Fruit fly (Drosophila melanogaster) S2 (cell line): Measurements from ENCODE around the gene U2af38.
A peak's percentile ranks its signal among the peaks of the same experiment; 100 is the strongest.

Experiments
- CG8478 ChIP-seq: fragments of >200 bp; optimal IDR thresholded peaks from 2 replicates; lab custom pipeline; 2018
- CTCF ChIP-seq, 2 experiments: fragments of >200 bp; optimal IDR thresholded peaks; 2 replicates each; lab custom pipeline; 2018

Gene U2af38

DNA sequence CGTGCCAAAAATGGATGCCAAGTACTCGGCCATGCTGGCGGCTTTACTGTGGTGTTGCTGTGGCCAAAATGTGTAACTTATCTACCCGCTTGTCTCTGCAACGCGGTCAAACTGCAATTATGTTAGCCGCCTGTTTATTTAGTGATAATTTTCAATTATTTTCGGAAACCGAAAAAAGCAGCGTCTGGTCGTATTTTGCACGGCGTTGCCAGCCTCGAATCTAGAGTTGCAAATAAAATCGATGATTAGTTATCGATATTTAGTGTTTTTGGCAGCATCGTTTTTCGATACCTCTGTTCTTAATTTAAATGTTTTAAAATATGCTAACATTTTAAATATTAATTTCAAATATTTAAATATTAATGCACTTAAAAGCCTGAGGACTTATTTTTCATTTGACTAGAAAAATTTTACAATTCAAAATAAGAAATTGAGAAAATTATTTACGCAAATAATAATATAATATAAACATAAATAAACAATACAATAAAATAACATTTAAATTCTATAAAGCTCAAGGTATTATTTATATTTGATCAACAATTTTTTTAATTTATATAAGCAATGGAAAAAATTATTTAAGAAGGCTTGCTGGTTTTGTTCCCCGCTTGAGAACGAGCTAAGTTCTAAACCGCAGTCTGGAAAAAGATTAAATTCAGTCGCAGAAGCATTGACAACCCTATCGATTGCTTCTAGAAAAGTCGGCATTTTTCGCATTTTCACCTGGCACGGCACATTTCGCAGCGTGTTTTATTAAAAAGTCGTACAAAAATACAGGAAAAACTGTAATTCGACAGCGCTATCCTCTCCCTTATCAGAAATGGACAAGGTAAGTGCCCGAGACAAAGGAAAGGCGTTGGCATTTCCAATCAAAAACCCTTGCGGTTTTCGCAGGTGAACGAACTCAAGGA lies at the start of gene U2af38, which contains the start of gene Stip1:
Gene U2af38, minus strand, starts transcription at position 230 of the 911 bp plus-strand sequence.
Gene Stip1, plus strand, starts transcription at position 671 of the 911 bp plus-strand sequence.
- TF ChIP-seq CTCF (optimal IDR thresholded peaks at IDR 0.05; lab: Kevin White, UChicago) (peak; percentile 35 to 48), CG8478 (lab: Kevin White, UChicago) (no peak)

DNA sequence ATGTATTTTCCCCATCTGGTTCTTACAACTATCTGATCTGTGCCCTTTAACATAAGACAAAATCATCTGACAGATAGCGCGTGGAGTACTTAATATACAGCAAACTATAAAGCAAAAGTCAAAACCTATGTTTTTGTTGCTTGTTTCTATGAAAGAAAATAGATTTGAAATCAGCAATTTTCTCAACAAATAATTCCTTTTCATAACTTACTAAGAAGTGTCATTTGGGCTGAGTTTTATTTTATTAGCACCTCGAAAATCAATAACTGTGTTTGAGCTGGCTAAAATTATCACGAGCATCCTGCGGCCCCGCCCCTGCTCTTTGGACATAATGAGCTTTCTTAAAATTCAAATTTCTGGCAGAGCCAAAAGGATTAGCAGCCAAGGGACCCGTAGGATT lies 37.8 kb upstream of the U2af38 start, which contains the start of gene CG31921:
Gene CG31921, minus strand, starts transcription at position 101 of the 400 bp plus-strand sequence.
- no peak for TF ChIP-seq CG8478 (lab: Kevin White, UChicago)
- TF ChIP-seq CTCF (optimal IDR thresholded peaks at IDR 0.05; lab: Kevin White, UChicago): no peak

DNA sequence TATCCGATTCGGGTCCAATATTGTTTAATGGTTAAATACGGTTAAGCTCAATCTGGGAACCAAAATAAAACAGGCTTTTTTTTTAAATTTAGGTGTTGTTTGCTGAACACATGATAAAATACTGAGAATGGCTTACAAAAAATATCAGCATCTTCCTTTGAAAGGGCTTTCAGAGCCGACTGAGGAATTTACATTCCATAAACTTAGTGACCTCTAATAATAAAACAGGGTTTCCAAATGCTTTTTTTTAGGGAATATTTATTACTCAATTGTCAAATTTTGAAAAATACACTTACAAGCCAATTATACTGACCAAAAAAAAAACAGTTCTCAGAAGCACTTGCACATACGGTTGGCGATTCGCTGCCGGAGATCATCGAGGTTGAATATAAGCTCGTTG lies 35.2 kb upstream of the U2af38 start, which contains the start of gene CG43755:
Gene CG43755, minus strand, starts transcription at position 101 of the 400 bp plus-strand sequence.
- no peak for TF ChIP-seq CG8478 (lab: Kevin White, UChicago)
- TF ChIP-seq CTCF (optimal IDR thresholded peaks at IDR 0.05; lab: Kevin White, UChicago): no peak

DNA sequence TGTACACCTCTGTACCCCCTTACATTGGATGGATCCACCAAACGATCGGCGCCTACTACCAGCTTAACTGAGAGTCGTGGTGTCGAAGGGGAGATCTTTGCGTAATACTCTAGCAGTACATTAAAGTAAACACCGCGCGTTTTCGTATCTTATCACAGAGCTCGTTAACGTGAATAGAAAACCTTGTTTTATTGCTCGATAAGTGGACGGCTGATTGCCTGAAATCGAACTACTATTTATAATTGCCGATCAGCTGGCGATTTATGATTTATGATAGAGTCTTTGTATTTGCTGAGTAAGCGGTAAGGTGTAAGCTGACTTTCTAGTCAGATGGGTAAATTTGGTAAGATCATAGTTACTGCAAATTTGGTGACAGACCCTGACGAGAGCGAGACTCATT lies 28.4 kb upstream of the U2af38 start:
- TF ChIP-seq CG8478 (lab: Kevin White, UChicago): no peak
- TF ChIP-seq CTCF (optimal IDR thresholded peaks at IDR 0.05; lab: Kevin White, UChicago): no peak

DNA sequence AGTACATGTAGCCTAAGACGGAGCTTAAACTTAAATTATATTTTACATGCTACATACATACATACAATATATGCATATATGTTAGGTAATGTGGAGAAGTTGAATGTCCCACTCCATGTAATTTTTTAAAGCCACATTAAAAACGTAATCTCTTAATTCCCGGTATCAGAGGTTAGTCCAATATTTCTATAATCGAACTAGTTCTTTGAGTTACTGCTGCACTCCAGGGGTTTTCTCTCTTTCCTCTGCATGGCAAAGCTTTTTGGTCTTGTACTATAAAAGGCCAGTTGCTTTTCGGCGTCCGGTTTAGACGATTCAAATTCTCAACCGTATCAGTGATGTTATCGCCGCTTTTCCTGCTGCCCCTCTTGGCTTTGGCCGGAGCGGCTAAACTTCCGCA lies 27.3 kb upstream of the U2af38 start, which contains the start of gene CG33127:
Gene CG33127, plus strand, starts transcription at position 309 of the 400 bp plus-strand sequence.
- TF ChIP-seq CG8478 (lab: Kevin White, UChicago): no peak
- no peak for TF ChIP-seq CTCF (optimal IDR thresholded peaks at IDR 0.05; lab: Kevin White, UChicago)

DNA sequence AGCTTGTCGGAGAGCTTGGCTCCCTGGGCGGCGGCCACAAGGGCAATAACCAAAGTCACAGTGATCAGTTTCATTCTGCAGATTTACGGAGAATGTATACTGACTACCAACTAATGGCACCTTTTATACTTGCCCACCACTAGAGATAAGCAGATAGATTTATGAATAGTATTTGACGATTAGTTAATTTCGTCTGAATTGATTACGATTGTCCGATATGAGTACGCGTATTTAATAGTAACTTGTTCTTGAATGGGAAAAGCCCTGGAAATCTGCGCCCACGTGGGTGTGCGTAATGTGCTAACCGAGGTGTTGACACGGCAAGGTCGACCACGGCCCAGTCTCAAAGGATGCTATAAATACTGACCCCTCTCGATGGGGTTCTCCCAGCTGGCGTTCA lies 26.7 kb upstream of the U2af38 start, which contains the start of gene CG11911:
Gene CG11911, minus strand, starts transcription at position 101 of the 400 bp plus-strand sequence.
- TF ChIP-seq CG8478 (lab: Kevin White, UChicago) (no peak), CTCF (optimal IDR thresholded peaks at IDR 0.05; lab: Kevin White, UChicago) (no peak)

DNA sequence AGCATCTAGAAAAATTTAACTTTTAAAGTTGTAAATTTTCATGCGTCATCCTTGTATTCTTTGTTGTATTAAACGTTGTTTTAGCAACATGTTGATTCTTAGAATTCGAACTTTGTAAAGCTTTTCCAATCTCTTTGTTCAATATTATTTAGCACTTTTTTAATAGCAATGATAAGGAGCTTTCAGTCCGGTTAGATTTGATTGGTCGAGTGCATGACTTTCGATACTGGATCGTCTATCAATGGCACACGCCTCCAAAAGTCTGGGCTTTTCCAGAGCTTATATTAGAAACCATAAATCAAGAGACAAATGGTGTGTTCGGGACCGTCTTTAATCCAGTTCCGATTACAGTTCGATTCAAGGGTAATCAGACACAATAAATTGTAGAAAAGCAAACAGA lies 25.3 kb upstream of the U2af38 start:
- TF ChIP-seq CTCF (optimal IDR thresholded peaks at IDR 0.05; lab: Kevin White, UChicago) (no peak), CG8478 (lab: Kevin White, UChicago) (no peak)

DNA sequence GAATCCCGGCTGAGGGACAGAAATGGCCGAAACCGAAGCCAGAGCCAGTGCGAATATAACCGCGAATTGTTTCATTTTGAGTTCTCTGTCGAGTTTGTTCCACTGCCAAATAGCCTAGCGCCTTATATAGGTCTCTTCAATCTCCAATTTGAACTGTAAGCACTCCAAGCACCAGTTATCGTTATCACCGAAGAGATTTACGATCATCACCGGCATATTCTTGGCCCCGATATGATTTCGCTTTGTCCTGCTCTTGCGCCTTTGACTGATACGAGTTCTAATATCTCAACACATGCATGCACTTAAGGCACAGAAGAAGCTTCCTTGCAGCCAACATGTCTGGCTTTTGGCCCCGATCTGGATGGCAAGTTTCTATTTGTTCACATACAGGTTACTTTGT lies 24.7 kb upstream of the U2af38 start, which contains the start of gene CG11912:
Gene CG11912, minus strand, starts transcription at position 101 of the 400 bp plus-strand sequence.
- TF ChIP-seq CTCF (optimal IDR thresholded peaks at IDR 0.05; lab: Kevin White, UChicago): no peak
- no peak for TF ChIP-seq CG8478 (lab: Kevin White, UChicago)

DNA sequence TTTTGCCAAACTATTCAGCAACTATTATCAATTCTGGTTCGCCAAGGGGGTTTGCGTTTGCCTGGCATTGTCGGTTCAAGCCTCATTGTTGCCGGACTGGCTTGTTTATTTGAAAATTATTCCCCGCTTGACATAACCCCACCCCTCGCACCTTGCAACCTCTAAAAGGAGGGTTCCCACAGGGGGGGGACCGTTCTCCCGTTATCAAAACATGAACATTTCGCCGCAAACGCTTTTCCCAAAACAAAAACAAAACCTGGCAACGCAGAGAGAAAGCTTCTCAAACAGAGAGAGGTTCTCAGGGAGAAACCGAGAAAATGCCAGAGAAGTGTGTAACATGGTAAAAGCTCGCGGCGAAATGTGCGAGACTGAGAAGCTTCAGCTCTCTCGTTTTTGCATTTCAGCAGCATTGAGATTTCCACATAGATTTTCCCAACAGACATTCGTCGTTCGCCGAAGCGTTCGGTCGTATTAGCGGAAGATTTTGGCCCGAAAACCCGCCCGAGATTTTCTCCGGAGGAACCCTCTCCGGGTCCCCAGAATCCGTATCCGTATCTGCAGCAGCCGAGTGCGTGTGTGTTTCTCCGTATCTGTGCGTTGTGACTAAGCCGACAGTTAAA lies 15.4 kb upstream of the U2af38 start:
- TF ChIP-seq CG8478 (lab: Kevin White, UChicago) (no peak), CTCF (optimal IDR thresholded peaks at IDR 0.05; lab: Kevin White, UChicago) (no peak)

DNA sequence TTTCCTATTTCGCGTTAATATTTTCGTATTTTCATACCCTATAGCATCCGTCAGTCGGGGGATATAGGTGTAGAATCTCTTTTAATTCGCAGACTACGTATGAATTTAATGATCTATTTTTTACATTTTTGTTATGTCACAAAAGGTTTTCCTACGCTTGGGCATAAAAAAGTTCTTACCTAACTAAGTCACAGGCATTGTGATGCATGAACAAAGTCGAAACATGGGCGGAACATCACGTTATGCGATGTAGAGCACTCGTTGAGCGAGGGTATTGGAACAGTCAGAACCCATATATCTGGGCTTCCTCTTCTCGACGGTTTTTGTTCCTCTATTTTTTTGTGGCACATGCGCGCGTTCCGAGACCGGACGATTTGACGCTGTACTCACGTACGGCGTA lies 14.7 kb upstream of the U2af38 start:
- TF ChIP-seq CTCF (optimal IDR thresholded peaks at IDR 0.05; lab: Kevin White, UChicago): no peak
- TF ChIP-seq CG8478 (lab: Kevin White, UChicago): no peak

DNA sequence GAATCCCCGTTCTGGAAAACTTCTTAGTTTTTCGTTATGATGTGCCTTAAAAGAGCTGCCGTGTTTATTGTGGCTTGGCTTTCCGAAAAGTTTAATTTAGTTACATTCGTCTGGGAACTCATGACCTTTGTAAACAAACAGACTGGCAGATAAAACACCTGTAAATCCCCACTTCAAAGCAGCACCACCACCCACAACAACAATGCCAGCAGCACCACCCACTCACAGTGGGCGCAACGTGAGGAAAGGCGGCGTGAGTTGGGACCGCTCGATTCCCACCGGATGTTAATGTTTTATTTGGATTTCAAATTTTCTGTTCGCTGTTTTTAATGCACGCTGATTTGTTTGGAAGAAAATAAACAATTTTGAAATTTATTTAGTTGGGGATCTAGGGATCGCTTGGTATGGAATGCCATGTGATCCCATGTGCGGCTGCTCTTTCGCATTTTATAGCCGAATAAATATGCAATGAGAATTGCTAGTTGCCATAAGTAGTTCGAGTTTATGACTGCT lies 13.8 kb upstream of the U2af38 start:
- TF ChIP-seq CG8478 (lab: Kevin White, UChicago): no peak
- no peak for TF ChIP-seq CTCF (optimal IDR thresholded peaks at IDR 0.05; lab: Kevin White, UChicago)

DNA sequence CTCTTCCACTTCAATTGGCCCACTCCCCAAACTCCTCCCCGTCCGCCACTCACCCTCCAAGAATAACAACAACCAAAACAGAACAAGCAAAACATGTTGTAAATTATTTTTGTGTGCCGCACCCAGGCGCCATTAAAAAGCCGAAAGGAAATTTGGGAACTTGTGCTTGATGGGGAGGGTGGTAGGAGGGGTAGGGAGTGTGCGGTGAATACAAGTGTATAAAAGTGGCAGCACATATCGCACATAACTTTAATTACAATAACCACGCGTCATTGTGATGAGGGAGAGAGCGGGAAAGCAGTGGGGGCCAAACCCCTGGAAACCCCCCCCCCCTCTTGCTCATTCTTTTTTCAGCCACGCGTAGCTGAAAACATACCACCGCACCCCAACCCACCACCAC lies 12.6 kb upstream of the U2af38 start:
- TF ChIP-seq CG8478 (lab: Kevin White, UChicago) (no peak), CTCF (optimal IDR thresholded peaks at IDR 0.05; lab: Kevin White, UChicago) (no peak)

DNA sequence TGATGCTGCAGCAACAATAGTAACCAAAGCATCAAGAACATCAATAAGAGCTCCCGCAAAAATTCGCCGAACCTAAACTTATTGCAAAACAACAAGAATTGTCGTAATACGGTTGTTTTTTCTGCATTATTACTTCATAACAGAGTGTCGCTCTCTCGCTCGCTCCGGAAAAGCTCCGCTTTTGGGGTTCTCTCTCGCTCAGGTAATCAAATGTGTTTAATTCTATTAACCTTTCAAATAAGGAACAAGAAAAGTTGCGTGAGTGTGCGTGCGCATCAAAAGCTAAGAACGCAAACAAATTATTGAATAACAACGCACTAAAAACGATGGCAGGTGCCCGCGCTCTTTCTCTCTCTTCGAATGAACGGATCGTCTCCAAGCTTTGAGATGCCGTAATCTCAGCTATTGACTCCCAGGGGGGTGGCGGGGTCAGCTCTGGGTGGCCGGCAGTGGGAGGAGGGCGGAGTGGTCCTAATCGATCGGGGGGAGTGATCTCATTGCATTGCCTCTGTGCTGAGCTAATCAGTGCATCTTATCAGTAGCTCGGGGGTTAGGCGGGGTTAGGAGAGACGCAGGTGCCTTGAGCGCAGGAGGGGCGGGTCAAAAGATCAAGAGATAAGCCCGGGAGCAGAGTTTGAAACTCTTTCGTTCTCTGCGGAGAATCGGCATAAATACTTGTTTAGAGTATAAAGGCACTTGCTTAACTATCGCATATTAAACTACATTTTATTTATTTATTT lies 11.9 kb upstream of the U2af38 start:
- TF ChIP-seq CG8478 (lab: Kevin White, UChicago): no peak
- TF ChIP-seq CTCF (optimal IDR thresholded peaks at IDR 0.05; lab: Kevin White, UChicago): no peak

DNA sequence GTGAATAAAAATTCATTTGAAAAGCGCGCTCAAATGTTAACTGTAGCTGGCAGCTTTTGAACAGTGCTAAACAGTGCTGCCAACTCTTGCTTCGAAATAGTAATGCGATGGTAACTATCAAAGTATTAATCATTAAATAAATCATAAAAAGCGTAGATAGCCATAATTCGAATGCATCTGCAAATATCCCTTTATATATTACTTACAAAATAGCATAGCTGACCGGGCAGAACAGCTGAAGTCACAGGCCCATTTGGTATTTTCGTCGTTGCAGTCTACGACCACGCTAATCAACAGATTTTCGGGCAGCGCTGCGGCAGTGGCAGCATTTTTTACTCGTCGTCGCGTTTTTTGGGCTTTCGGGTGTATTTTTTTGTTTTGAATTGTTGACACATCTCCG lies 11.2 kb upstream of the U2af38 start, which contains the start of gene Plc21C:
Gene Plc21C, plus strand, starts transcription at position 290 of the 400 bp plus-strand sequence.
- TF ChIP-seq CG8478 (lab: Kevin White, UChicago) (no peak), CTCF (optimal IDR thresholded peaks at IDR 0.05; lab: Kevin White, UChicago) (no peak)
